Fruit fly (Drosophila melanogaster): ENCODE data around the gene CG33644.

Gene CG33644

DNA sequence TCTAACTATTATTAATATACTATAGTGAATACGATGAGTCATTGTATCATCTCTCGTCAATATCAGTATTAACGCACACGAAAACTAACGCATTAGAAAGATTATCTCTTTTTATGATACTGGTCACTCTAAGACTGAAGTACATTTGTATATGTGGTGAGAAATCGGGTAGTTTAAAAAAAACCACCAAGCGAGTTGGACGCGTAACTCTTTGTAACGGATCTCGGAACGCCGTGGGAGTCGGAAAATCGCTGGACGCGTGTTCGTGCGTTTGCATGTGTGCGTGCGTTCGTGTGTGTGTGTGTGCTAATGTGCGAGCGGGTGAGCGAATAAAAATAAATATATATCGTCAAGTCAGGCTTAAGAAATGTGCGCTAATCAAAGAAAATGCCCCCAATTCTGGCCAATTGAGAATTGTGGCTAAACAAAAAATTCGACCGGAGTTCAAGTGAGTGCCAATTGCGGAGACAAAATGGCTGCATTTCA lies 18.1 kb downstream of the CG33644 start, which contains the start of gene kuz (continued):
- TF ChIP-seq CG5953 (GFP tag; IDR thresholded peaks at IDR 0.05) (no peak), Lim3 (GFP tag; IDR thresholded peaks at IDR 0.05) (no peak), vnd (GFP tag; IDR thresholded peaks at IDR 0.05; ENCODE audit: partially characterized antibody) (peak; percentile 17; the same call in 1 of the 3 replicates), CG42726 (GFP tag; IDR thresholded peaks at IDR 0.05; ENCODE audit: partially characterized antibody) (peak; percentile 79), Mad (GFP tag; optimal IDR thresholded peaks at IDR 0.05) (no peak), ERR (GFP tag; optimal IDR thresholded peaks at IDR 0.05) (peak; percentile 23), CG13123 (GFP tag; optimal IDR thresholded peaks at IDR 0.05) (no peak), Deaf1 (tag; optimal IDR thresholded peaks at IDR 0.05) (peak; percentile 86), CG7839 (tag; optimal IDR thresholded peaks at IDR 0.05) (peak; percentile 24), CG6272 (GFP tag; IDR thresholded peaks at IDR 0.05) (no peak), Hr39 (optimal IDR thresholded peaks at IDR 0.05) (no peak), CG8281 (tag; optimal IDR thresholded peaks at IDR 0.05) (no peak), CG4854 (GFP tag; optimal IDR thresholded peaks at IDR 0.05) (peak; percentile 26), CG10431 (GFP tag; optimal IDR thresholded peaks at IDR 0.05) (no peak), CG7372 (GFP tag; IDR thresholded peaks at IDR 0.05) (no peak), gem (tag; optimal IDR thresholded peaks at IDR 0.05) (no peak), tll (GFP tag; optimal IDR thresholded peaks at IDR 0.05) (peak in 1 of 2 experiments; percentile 13), CG1602 (GFP tag; optimal IDR thresholded peaks at IDR 0.05) (no peak), abd-A (tag; optimal IDR thresholded peaks at IDR 0.05) (peak; percentile 83), CG2875 (GFP tag; optimal IDR thresholded peaks at IDR 0.05) (no peak), CG12391 (tag; optimal IDR thresholded peaks at IDR 0.05) (peak; percentile 67), unc-4 (GFP tag; IDR thresholded peaks at IDR 0.05; ENCODE audit: partially characterized antibody) (peak; percentile 62), CG15479 (GFP tag; optimal IDR thresholded peaks at IDR 0.05) (peak; percentile 0), br (optimal IDR thresholded peaks at IDR 0.05) (no peak), Ptx1 (GFP tag; IDR thresholded peaks at IDR 0.05) (peak; percentile 16; the same call in 1 of the 2 replicates), crp (GFP tag; optimal IDR thresholded peaks at IDR 0.05) (no peak), pho (GFP tag; optimal IDR thresholded peaks at IDR 0.05) (no peak), trem (tag; optimal IDR thresholded peaks at IDR 0.05) (no peak), CG11398 (GFP tag; optimal IDR thresholded peaks at IDR 0.05) (no peak), CG8290 (GFP tag; optimal IDR thresholded peaks at IDR 0.05) (peak; percentile 31), CG8290 (tag; optimal IDR thresholded peaks at IDR 0.05) (peak in 1 of 2 experiments; percentile 78), slou (GFP tag; optimal IDR thresholded peaks at IDR 0.05) (no peak), tgo (GFP tag; IDR thresholded peaks at IDR 0.05) (no peak; the same call in 2 of the 3 replicates), CG4282 (GFP tag; optimal IDR thresholded peaks at IDR 0.05) (no peak), CG9932 (GFP tag; IDR thresholded peaks at IDR 0.05) (no peak), sisA (GFP tag; IDR thresholded peaks at IDR 0.05) (no peak), D (optimal IDR thresholded peaks at IDR 0.05) (no peak), D (GFP tag; optimal IDR thresholded peaks at IDR 0.05) (no peak), H15 (GFP tag; IDR thresholded peaks at IDR 0.05) (no peak), CG4404 (GFP tag; IDR thresholded peaks at IDR 0.05) (no peak), stwl (tag; optimal IDR thresholded peaks at IDR 0.05) (peak; percentile 37), Oli (tag; optimal IDR thresholded peaks at IDR 0.05) (no peak), Drgx (GFP tag; IDR thresholded peaks at IDR 0.05) (peak; percentile 46; the same call in 1 of the 2 replicates), ftz-f1 (GFP tag; optimal IDR thresholded peaks at IDR 0.05) (peak; percentile 51), salm (tag; optimal IDR thresholded peaks at IDR 0.05) (no peak), gt (GFP tag; IDR thresholded peaks at IDR 0.05) (no peak), fd64A (GFP tag; optimal IDR thresholded peaks at IDR 0.05) (peak; percentile 39), CG11696 (GFP tag; IDR thresholded peaks at IDR 0.05) (no peak), gsb (GFP tag; IDR thresholded peaks at IDR 0.05) (no peak), jumu (GFP tag; optimal IDR thresholded peaks at IDR 0.05) (no peak), Dp (GFP tag; optimal IDR thresholded peaks at IDR 0.05) (no peak), bsh (GFP tag; optimal IDR thresholded peaks at IDR 0.05) (no peak)

Measured in whole organism, embryonic.